Worm (Caenorhabditis elegans) whole organism, L4 larva: ENCODE data around the gene F16G10.9.

Source experiments
- F44E2.7 ChIP-seq: fragments of 200-800 bp; sonication (Bioruptor generic); IDR thresholded peaks from 2 replicates; pipeline ENCODE4 v2.1.2; 2022; ENCODE audit warnings: missing genetic modification characterization, missing compliant biosample characterization
- F49E8.2 ChIP-seq: sonication (generic microtip); optimal IDR thresholded peaks from 2 replicates; lab custom pipeline; 2016; ENCODE audit warnings: missing compliant biosample characterization, mild to moderate bottlenecking, missing genetic modification characterization, borderline replicate concordance
- T20F7.1 ChIP-seq: fragments of 200-800 bp; sonication (Bioruptor generic); optimal IDR thresholded peaks from 2 replicates; lab custom pipeline; 2018; ENCODE audit warnings: mild to moderate bottlenecking, missing genetic modification characterization, missing compliant biosample characterization
- ZK546.5 ChIP-seq, 2 experiments: sonication (generic microtip); optimal IDR thresholded peaks; 2 replicates each; lab custom pipeline; 2017; ENCODE audit warnings: missing biosample characterization in 2 of 2, missing genetic modification characterization in 2 of 2
- aha-1 ChIP-seq: fragments of 150-350 bp; peaks from one replicate; lab custom pipeline; 2014; ENCODE audit warnings: missing biosample characterization, missing genetic modification characterization
- ama-1 ChIP-seq: fragments of 150-350 bp; optimal IDR thresholded peaks from 2 replicates; lab custom pipeline; 2014; ENCODE audit warnings: inconsistent platforms, mixed read lengths
- attf-4 ChIP-seq: sonication (generic microtip); optimal IDR thresholded peaks from 3 replicates; lab custom pipeline; 2017; ENCODE audit warnings: missing biosample characterization, missing genetic modification characterization
- ceh-82 ChIP-seq: sonication (generic microtip); optimal IDR thresholded peaks from 2 replicates; lab custom pipeline; 2017; ENCODE audit warnings: missing biosample characterization, missing genetic modification characterization
- daf-8 ChIP-seq: fragments of 200-800 bp; sonication (Bioruptor generic); IDR thresholded peaks from 2 replicates; pipeline ENCODE4 v1.3.6; 2022; ENCODE audit warnings: missing genetic modification characterization, missing compliant biosample characterization
- dmd-6 ChIP-seq: fragments of 200-800 bp; sonication (Bioruptor generic); IDR thresholded peaks from 2 replicates; pipeline ENCODE4 v1.3.6; 2022; ENCODE audit warnings: missing genetic modification reagents, missing genetic modification characterization, missing compliant biosample characterization
- dpl-1 ChIP-seq: fragments of 150-350 bp; optimal IDR thresholded peaks from 2 replicates; lab custom pipeline; 2014; ENCODE audit warnings: missing biosample characterization, missing genetic modification reagents, missing genetic modification characterization
- egl-27 ChIP-seq: sonication (generic microtip); optimal IDR thresholded peaks from 3 replicates; lab custom pipeline; 2017; ENCODE audit warnings: missing biosample characterization, missing genetic modification reagents, missing genetic modification characterization
- gei-8 ChIP-seq: fragments of 200-800 bp; sonication (Bioruptor generic); optimal IDR thresholded peaks from 2 replicates; lab custom pipeline; 2018; ENCODE audit warnings: mild to moderate bottlenecking, missing genetic modification characterization, missing compliant biosample characterization
- hlh-11 ChIP-seq: fragments of 200-800 bp; sonication (Bioruptor generic); optimal IDR thresholded peaks from 2 replicates; lab custom pipeline; 2018; ENCODE audit warnings: mild to moderate bottlenecking, missing genetic modification characterization, missing compliant biosample characterization
- lin-38 ChIP-seq: fragments of 200-800 bp; sonication (Bioruptor generic); IDR thresholded peaks from 2 replicates; pipeline ENCODE4 v1.3.6; 2022; ENCODE audit warnings: missing genetic modification reagents, missing genetic modification characterization, missing compliant biosample characterization
- mxl-2 ChIP-seq: fragments of 200-800 bp; sonication (Bioruptor generic); conservative IDR thresholded peaks from 2 replicates; pipeline ENCODE4 v1.3.6; 2022; ENCODE audit warnings: missing genetic modification reagents, missing genetic modification characterization, missing compliant biosample characterization
- mxl-3 ChIP-seq: fragments of 200-800 bp; sonication (Bioruptor generic); optimal IDR thresholded peaks from 2 replicates; lab custom pipeline; 2018; ENCODE audit warnings: mild to moderate bottlenecking, missing genetic modification characterization, missing compliant biosample characterization
- nhr-10 ChIP-seq: fragments of 150-350 bp; optimal IDR thresholded peaks from 2 replicates; lab custom pipeline; 2014; ENCODE audit warnings: missing biosample characterization, missing genetic modification characterization
- nhr-28 ChIP-seq: fragments of 150-350 bp; optimal IDR thresholded peaks from 2 replicates; lab custom pipeline; 2014; ENCODE audit warnings: missing biosample characterization, missing genetic modification characterization
- nhr-48 ChIP-seq: sonication (generic microtip); optimal IDR thresholded peaks from 2 replicates; lab custom pipeline; 2016; ENCODE audit warnings: mild to moderate bottlenecking, missing genetic modification characterization, missing compliant biosample characterization
- php-3 ChIP-seq: fragments of 200-800 bp; sonication (Bioruptor generic); IDR thresholded peaks from 2 replicates; pipeline ENCODE4 v1.3.6; 2022; ENCODE audit warnings: missing genetic modification reagents, missing genetic modification characterization, missing compliant biosample characterization
- saeg-2 ChIP-seq: fragments of 200-800 bp; sonication (Bioruptor generic); IDR thresholded peaks from 2 replicates; pipeline ENCODE4 v1.3.6; 2022; ENCODE audit warnings: missing genetic modification reagents, missing genetic modification characterization, missing compliant biosample characterization
- snpc-4 ChIP-seq: fragments of 150-350 bp; optimal IDR thresholded peaks from 2 replicates; lab custom pipeline; 2014; ENCODE audit warnings: missing biosample characterization, missing genetic modification characterization
- tra-1 ChIP-seq: fragments of 200-800 bp; sonication (Bioruptor generic); IDR thresholded peaks from 2 replicates; pipeline ENCODE4 v1.3.6; 2022; ENCODE audit warnings: missing genetic modification reagents, missing genetic modification characterization, missing compliant biosample characterization
- unc-62 ChIP-seq, 3 experiments: fragments of 150-350 bp in 1 of 3; sonication (generic microtip); optimal IDR thresholded peaks in 2 of 3; peaks in 1 of 3; 1 replicate in 1 of 3; 2 replicates in 2 of 3; lab custom pipeline; 2014 to 2017; ENCODE audit warnings: missing biosample characterization in 3 of 3, missing genetic modification characterization in 3 of 3, missing genetic modification reagents in 3 of 3, missing genotype in 1 of 3
- zfp-2 ChIP-seq: sonication (generic microtip); optimal IDR thresholded peaks from 2 replicates; lab custom pipeline; 2016; ENCODE audit warnings: mild to moderate bottlenecking, missing genetic modification characterization, missing compliant biosample characterization

The F16G10.9 gene

DNA sequence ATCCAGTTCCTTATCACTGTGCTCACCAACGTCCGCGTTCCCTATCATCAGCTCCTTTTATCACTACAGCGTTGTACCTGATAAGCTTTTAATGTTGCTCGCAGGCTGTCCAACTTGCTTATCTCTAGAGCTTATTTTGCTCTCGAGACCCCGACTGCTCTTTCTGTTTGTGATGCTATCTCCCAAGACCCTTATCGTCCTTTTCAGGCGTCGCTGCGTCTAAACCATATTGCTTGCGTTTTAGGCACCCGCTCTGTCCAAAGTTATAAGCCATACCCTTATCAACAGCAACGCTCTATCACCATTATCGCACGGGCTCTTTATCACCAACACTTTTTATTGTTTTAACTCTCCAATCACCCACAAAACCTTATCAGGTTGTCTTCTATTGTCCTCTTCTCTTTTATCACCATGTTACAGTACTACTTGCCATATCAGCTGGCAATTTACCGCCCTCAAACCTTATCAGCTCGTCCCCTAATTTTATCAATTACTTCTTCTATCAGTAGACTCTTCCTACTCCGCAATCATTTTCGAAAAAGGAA is 6.9 kb downstream of the F16G10.9 start (continued):
- no peak for TF ChIP-seq attf-4 (tag; lab: Kevin White, UChicago)
- no peak; the same call in 1 of the 2 replicates for TF ChIP-seq lin-38 (GFP tag; lab: Robert Waterston, UW)
- TF ChIP-seq ama-1 (lab: Kevin White, UChicago), result no peak
- TF ChIP-seq dpl-1 (GFP tag; lab: Kevin White, UChicago), result peak; percentile 35
- peak; percentile 77; the same call in 1 of the 2 replicates for TF ChIP-seq saeg-2 (GFP tag; lab: Robert Waterston, UW)
- no peak for TF ChIP-seq ZK546.5 (tag; optimal IDR thresholded peaks at IDR 0.05; lab: Kevin White, UChicago)
- peak; percentile 98 for TF ChIP-seq tra-1 (GFP tag; lab: Robert Waterston, UW)
- peak; percentile 66 for TF ChIP-seq mxl-3
- TF ChIP-seq hlh-11 (tag; lab: Kevin White, UChicago), result peak; percentile 98
- peak; percentile 95 for TF ChIP-seq nhr-48
- no peak for TF ChIP-seq mxl-2 (GFP tag; lab: Robert Waterston, UW)
- peak; percentile 81 for TF ChIP-seq T20F7.1
- no peak for TF ChIP-seq daf-8 (GFP tag; lab: Robert Waterston, UW)
- no peak for TF ChIP-seq zfp-2 (tag; lab: Kevin White, UChicago)
- TF ChIP-seq ceh-82, result no peak
- peak; percentile 95 for TF ChIP-seq nhr-28

ce11 chrII:2377751-2378150 is 7.6 kb downstream of the F16G10.9 start, which contains the start of gene F16G10.6:
F16G10.6 (minus strand) TSS chrII:2377851.
- TF ChIP-seq nhr-48 (no peak), unc-62 (GFP tag; optimal IDR thresholded peaks at IDR 0.05 in 1 of 2; lab: Kevin White, UChicago) (peak in 1 of 2 experiments; percentile 1), unc-62 (tag; optimal IDR thresholded peaks at IDR 0.05; lab: Kevin White, UChicago) (no peak)

- peak in 1 of 2 experiments; percentile 79 for TF ChIP-seq unc-62 (GFP tag; optimal IDR thresholded peaks at IDR 0.05 in 1 of 2; lab: Kevin White, UChicago)
- TF ChIP-seq unc-62 (tag; optimal IDR thresholded peaks at IDR 0.05; lab: Kevin White, UChicago), result no peak
- no peak for TF ChIP-seq snpc-4 (tag; lab: Kevin White, UChicago)
Observed at ce11 chrII:2374973-2375372, 10.4 kb downstream of the F16G10.9 start, which contains the start of gene F16G10.2. F16G10.2 (plus strand) TSS chrII:2375273.

DNA sequence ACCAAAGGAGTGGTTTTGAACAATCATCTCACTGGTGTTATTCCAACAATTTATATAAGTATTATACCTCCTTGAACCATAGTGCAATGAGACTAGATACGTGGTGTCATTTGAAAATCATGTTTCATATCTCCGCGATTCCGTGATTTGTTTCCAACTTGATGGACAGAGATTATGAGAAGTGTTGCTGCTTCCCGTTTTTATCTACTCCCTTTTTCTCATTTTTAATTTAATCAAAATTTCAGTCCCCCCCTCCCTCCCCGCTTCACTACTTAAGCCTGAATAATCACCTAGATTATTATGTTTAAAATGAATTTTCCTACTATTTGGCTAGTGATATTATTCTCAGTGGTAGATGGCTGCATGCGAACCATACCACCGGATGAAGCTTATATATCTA is 13.3 kb downstream of the F16G10.9 start, which contains the start of gene F16G10.3:
F16G10.3 (plus strand) TSS at position 301 of the 400 bp plus-strand sequence.
- TF ChIP-seq aha-1 (tag; lab: Kevin White, UChicago), result peak; percentile 66
- TF ChIP-seq F49E8.2 (tag; lab: Kevin White, UChicago), result no peak
- TF ChIP-seq unc-62 (GFP tag; optimal IDR thresholded peaks at IDR 0.05 in 1 of 2; lab: Kevin White, UChicago), result no peak
- no peak for TF ChIP-seq unc-62 (tag; optimal IDR thresholded peaks at IDR 0.05; lab: Kevin White, UChicago)
- TF ChIP-seq, all 104 proteins: peak for 1

DNA sequence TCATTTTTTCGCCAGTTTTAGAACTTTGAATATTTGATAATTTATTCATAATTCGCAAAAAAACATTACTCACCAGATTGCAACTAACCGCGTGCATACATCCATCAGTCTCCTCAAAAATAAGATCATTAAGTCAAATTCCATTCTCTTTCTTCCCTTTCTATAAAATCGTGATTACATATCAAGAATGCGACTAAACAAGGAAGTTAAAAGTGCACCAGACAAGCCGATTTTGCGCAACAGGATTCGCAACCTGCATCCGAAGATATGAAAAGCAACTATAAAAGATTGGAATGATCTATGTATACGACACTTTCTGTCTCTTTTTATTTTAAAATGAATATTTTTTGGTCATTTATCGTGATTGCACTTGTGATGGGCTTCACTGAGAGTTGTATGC is 16.4 kb downstream of the F16G10.9 start, which contains the start of gene hpo-25:
hpo-25 (plus strand) TSS at position 301 of the 400 bp plus-strand sequence.
- TF ChIP-seq aha-1 (tag; lab: Kevin White, UChicago) (peak; percentile 6), egl-27 (tag; lab: Kevin White, UChicago) (no peak)

ce11 chrII:2366623-2367365 is 18.6 kb downstream of the F16G10.9 start, which contains the start of the genes F43C11.12 and F16G10.5:
F43C11.12 (minus strand) TSS chrII:2366723.
F16G10.5 (plus strand) TSS chrII:2367315.
- no peak for TF ChIP-seq dmd-6 (GFP tag; lab: Robert Waterston, UW)
- peak in 1 of 2 experiments; percentile 32 for TF ChIP-seq unc-62 (GFP tag; optimal IDR thresholded peaks at IDR 0.05 in 1 of 2; lab: Kevin White, UChicago)
- no peak for TF ChIP-seq unc-62 (tag; optimal IDR thresholded peaks at IDR 0.05; lab: Kevin White, UChicago)
- TF ChIP-seq, all 104 proteins: peak for 1

DNA sequence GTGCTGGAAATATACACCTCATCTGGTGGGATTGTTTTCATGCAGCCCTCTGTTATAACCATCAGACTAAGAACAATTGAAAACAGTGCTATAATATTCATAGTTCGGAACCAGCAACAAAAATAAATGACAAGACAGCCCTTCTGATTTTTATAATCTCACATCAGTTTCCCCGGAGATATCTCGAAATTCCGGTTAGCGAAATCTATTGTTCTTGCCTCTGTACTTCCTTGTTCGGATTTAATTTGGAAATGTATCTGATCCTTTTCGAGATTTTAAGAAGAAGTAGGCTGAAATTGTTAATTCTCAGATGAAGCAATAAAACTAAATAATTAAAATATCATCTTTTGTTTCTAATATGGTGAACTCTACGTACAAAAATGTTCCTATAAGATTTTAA is 21.7 kb downstream of the F16G10.9 start, which contains the start of gene F43C11.11:
F43C11.11 (minus strand) TSS at position 101 of the 400 bp plus-strand sequence.
- no peak for TF ChIP-seq nhr-10 (tag; lab: Kevin White, UChicago)
- no peak for TF ChIP-seq gei-8 (GFP tag; lab: Kevin White, UChicago)
- TF ChIP-seq unc-62 (GFP tag; optimal IDR thresholded peaks at IDR 0.05 in 1 of 2; lab: Kevin White, UChicago), result no peak
- TF ChIP-seq unc-62 (tag; optimal IDR thresholded peaks at IDR 0.05; lab: Kevin White, UChicago), result no peak
- TF ChIP-seq php-3 (GFP tag; lab: Robert Waterston, UW), result no peak
- TF ChIP-seq F44E2.7 (GFP tag; lab: Robert Waterston, UW), result no peak
